Fruit fly (Drosophila melanogaster): ENCODE data around the gene Unc-76.
A peak's percentile ranks its signal among the peaks of the same experiment; 100 is the strongest.

Unc-76 gene

dm6 chrX:2071878-2072817 lies 8.3 kb upstream of the Unc-76 start, which contains the start of gene Rtca (continued):
- peak; percentile 48 for TF ChIP-seq HLH54F (GFP tag; optimal IDR thresholded peaks at IDR 0.05)
- TF ChIP-seq CG3163 (GFP tag; optimal IDR thresholded peaks at IDR 0.05) = peak; percentile 55
- no peak for TF ChIP-seq CG7271 (tag; optimal IDR thresholded peaks at IDR 0.05)
- no peak for TF ChIP-seq Kr (GFP tag; optimal IDR thresholded peaks at IDR 0.05)
- no peak for TF ChIP-seq D (optimal IDR thresholded peaks at IDR 0.05)
- TF ChIP-seq D (GFP tag; optimal IDR thresholded peaks at IDR 0.05) = peak; percentile 60
- TF ChIP-seq CG17385 (GFP tag; optimal IDR thresholded peaks at IDR 0.05) = peak; percentile 63
- peak; percentile 52 for TF ChIP-seq Bteb2 (GFP tag; optimal IDR thresholded peaks at IDR 0.05)
- no peak for TF ChIP-seq CG32767 (GFP tag; IDR thresholded peaks at IDR 0.05)
- TF ChIP-seq Mrtf (GFP tag; IDR thresholded peaks at IDR 0.05) = 0 out of 3 replicates have a peak, but pooled peaks have one; percentile 37
- TF ChIP-seq CG11085 (GFP tag; IDR thresholded peaks at IDR 0.05) = no peak
- TF ChIP-seq nau (GFP tag; optimal IDR thresholded peaks at IDR 0.05) = peak; percentile 8
- no peak for TF ChIP-seq Dll (GFP tag; IDR thresholded peaks at IDR 0.05; ENCODE audit: partially characterized antibody)
- no peak for TF ChIP-seq CrebB (tag; optimal IDR thresholded peaks at IDR 0.05)
- TF ChIP-seq CG6175 (GFP tag; IDR thresholded peaks at IDR 0.05) = 0 out of 3 replicates have a peak, but pooled peaks have one; percentile 30
- peak; percentile 72 for TF ChIP-seq E2f1 (GFP tag; IDR thresholded peaks at IDR 0.05)
- peak; percentile 80 for TF ChIP-seq CG7839 (tag; optimal IDR thresholded peaks at IDR 0.05)
- peak; percentile 68; the same call in 1 of the 2 replicates for TF ChIP-seq CG32532 (GFP tag; IDR thresholded peaks at IDR 0.05)
- no peak for TF ChIP-seq CG10565 (GFP tag; optimal IDR thresholded peaks at IDR 0.05)
- TF ChIP-seq Ravus (GFP tag; IDR thresholded peaks at IDR 0.05) = no peak
- no peak for TF ChIP-seq CG16779 (GFP tag; IDR thresholded peaks at IDR 0.05)
- peak; percentile 59 for TF ChIP-seq seq (GFP tag; IDR thresholded peaks at IDR 0.05)
- TF ChIP-seq CG1647 (GFP tag; optimal IDR thresholded peaks at IDR 0.05) = peak; percentile 19
- TF ChIP-seq gce (GFP tag; IDR thresholded peaks at IDR 0.05) = no peak
- peak; percentile 77 for TF ChIP-seq ind (GFP tag; optimal IDR thresholded peaks at IDR 0.05)
- peak; percentile 50 for TF ChIP-seq fd3F (GFP tag; optimal IDR thresholded peaks at IDR 0.05)
- TF ChIP-seq CG13287 (GFP tag; IDR thresholded peaks at IDR 0.05; ENCODE audit: partially characterized antibody) = 0 out of 2 replicates have a peak, but pooled peaks have one; percentile 13
- TF ChIP-seq fd96Cb (tag; optimal IDR thresholded peaks at IDR 0.05) = peak; percentile 53
- TF ChIP-seq NFAT (GFP tag; IDR thresholded peaks at IDR 0.05) = no peak
- peak; percentile 48; the same call in 1 of the 2 replicates for TF ChIP-seq danr (GFP tag; IDR thresholded peaks at IDR 0.05)
- TF ChIP-seq CG18262 (tag; optimal IDR thresholded peaks at IDR 0.05) = peak; percentile 60
- no peak for TF ChIP-seq CG7357 (GFP tag; IDR thresholded peaks at IDR 0.05)
- TF ChIP-seq CG7987 (GFP tag; optimal IDR thresholded peaks at IDR 0.05) = peak; percentile 82
- no peak; the same call in 2 of the 3 replicates for TF ChIP-seq so (GFP tag; IDR thresholded peaks at IDR 0.05)
- TF ChIP-seq lbe (GFP tag; optimal IDR thresholded peaks at IDR 0.05) = peak; percentile 35
- 0 out of 2 replicates have a peak, but pooled peaks have one; percentile 8 for TF ChIP-seq CG42726 (GFP tag; IDR thresholded peaks at IDR 0.05; ENCODE audit: partially characterized antibody)
- peak; percentile 68 for TF ChIP-seq CG12391 (tag; optimal IDR thresholded peaks at IDR 0.05)
- no peak for TF ChIP-seq sr (GFP tag; IDR thresholded peaks at IDR 0.05)
- TF ChIP-seq tup (GFP tag; optimal IDR thresholded peaks at IDR 0.05) = no peak
- peak; percentile 48 for TF ChIP-seq CG12104 (GFP tag; optimal IDR thresholded peaks at IDR 0.05)
- TF ChIP-seq CG2889 (GFP tag; IDR thresholded peaks at IDR 0.05) = 0 out of 3 replicates have a peak, but pooled peaks have one; percentile 14
- no peak for TF ChIP-seq peb (GFP tag; IDR thresholded peaks at IDR 0.05)
- peak; percentile 66 to 74 for TF ChIP-seq dpn (GFP tag; optimal IDR thresholded peaks at IDR 0.05)
- peak; percentile 68 for TF ChIP-seq CG6854 (GFP tag; optimal IDR thresholded peaks at IDR 0.05)
- TF ChIP-seq CG14710 (tag; optimal IDR thresholded peaks at IDR 0.05) = peak; percentile 30
- peak; percentile 72 for TF ChIP-seq BtbVII (GFP tag; optimal IDR thresholded peaks at IDR 0.05)
- TF ChIP-seq ase (GFP tag; IDR thresholded peaks at IDR 0.05) = no peak
- TF ChIP-seq Elba2 (GFP tag; optimal IDR thresholded peaks at IDR 0.05) = no peak
- peak; percentile 41; the same call in 1 of the 3 replicates for TF ChIP-seq zfh1 (GFP tag; IDR thresholded peaks at IDR 0.05)
